Fruit fly (Drosophila melanogaster) whole organism, embryonic: ENCODE data around the gene crol.

ENCODE experiments used
- Ada2b ChIP-seq: fragments of 200-800 bp; sonication (Bioruptor generic); IDR thresholded peaks from 2 replicates; pipeline ENCODE4 v1.3.6; 2022; ENCODE audit warnings: missing biosample characterization, missing genetic modification characterization
- CG10274 ChIP-seq: fragments of 200-800 bp; sonication (Bioruptor generic); optimal IDR thresholded peaks from 3 replicates; lab custom pipeline; 2017; ENCODE audit warnings: missing biosample characterization, mild to moderate bottlenecking, missing genetic modification characterization
- CG10431 ChIP-seq: fragments of 200-800 bp; sonication (Bioruptor generic); optimal IDR thresholded peaks from 3 replicates; lab custom pipeline; 2018; ENCODE audit warnings: missing biosample characterization, mild to moderate bottlenecking, missing genetic modification characterization
- CG1233 ChIP-seq: fragments of 200-800 bp; sonication (Bioruptor generic); optimal IDR thresholded peaks from 4 replicates; lab custom pipeline; 2018; ENCODE audit warnings: missing biosample characterization, mild to moderate bottlenecking, missing genetic modification characterization
- CG12942 ChIP-seq: fragments of 200-800 bp; sonication (Bioruptor generic); optimal IDR thresholded peaks from 3 replicates; lab custom pipeline; 2016; ENCODE audit warnings: missing biosample characterization, missing genetic modification characterization
- CG15011 ChIP-seq: fragments of 200-800 bp; sonication (Bioruptor generic); optimal IDR thresholded peaks from 3 replicates; lab custom pipeline; 2018; ENCODE audit warnings: missing biosample characterization, mild to moderate bottlenecking, missing genetic modification characterization
- CG17361 ChIP-seq: fragments of 200-800 bp; sonication (Bioruptor generic); IDR thresholded peaks from 3 replicates; pipeline ENCODE4 v1.3.6; 2022; ENCODE audit warnings: missing biosample characterization, missing genetic modification characterization
- CG18476 ChIP-seq: fragments of 200-800 bp; sonication (Bioruptor generic); optimal IDR thresholded peaks from 2 replicates; lab custom pipeline; 2016; ENCODE audit warnings: missing biosample characterization, mild to moderate bottlenecking, missing genetic modification characterization
- CG18619 ChIP-seq: fragments of 200-800 bp; sonication (Bioruptor generic); optimal IDR thresholded peaks from 3 replicates; lab custom pipeline; 2017; ENCODE audit warnings: missing biosample characterization, mild to moderate bottlenecking, missing genetic modification characterization
- CG2678 ChIP-seq: fragments of 200-800 bp; sonication (Bioruptor generic); optimal IDR thresholded peaks from 3 replicates; lab custom pipeline; 2019; ENCODE audit warnings: missing biosample characterization, mild to moderate bottlenecking, missing genetic modification characterization, moderate library complexity
- CG31441 ChIP-seq: fragments of 200-800 bp; sonication (Bioruptor generic); IDR thresholded peaks from 2 replicates; pipeline ENCODE4 v1.3.6; 2022; ENCODE audit warnings: missing biosample characterization, missing genetic modification characterization
- CG3838 ChIP-seq: fragments of 200-800 bp; sonication (Bioruptor generic); optimal IDR thresholded peaks from 3 replicates; lab custom pipeline; 2016; ENCODE audit warnings: missing biosample characterization, missing genetic modification characterization
- CG7556 ChIP-seq: fragments of 200-800 bp; sonication (Bioruptor generic); optimal IDR thresholded peaks from 2 replicates; lab custom pipeline; 2017; ENCODE audit warnings: missing biosample characterization, mild to moderate bottlenecking, missing genetic modification characterization
- CG7963 ChIP-seq: fragments of 200-800 bp; sonication (Bioruptor generic); IDR thresholded peaks from 3 replicates; pipeline ENCODE4 v1.3.6; 2022; ENCODE audit warnings: missing biosample characterization, missing genetic modification characterization; ENCODE audit not compliant: partially characterized antibody
- CG8765 ChIP-seq: fragments of 200-800 bp; sonication (Bioruptor generic); IDR thresholded peaks from 2 replicates; pipeline ENCODE4 v1.3.6; 2022; ENCODE audit warnings: missing biosample characterization, missing genetic modification characterization
- CG9215 ChIP-seq: fragments of 200-800 bp; sonication (Bioruptor generic); IDR thresholded peaks from 2 replicates; pipeline ENCODE4 v1.3.6; 2022; ENCODE audit warnings: missing biosample characterization, missing genetic modification characterization
- CG9727 ChIP-seq: fragments of 200-800 bp; sonication (Bioruptor generic); optimal IDR thresholded peaks from 3 replicates; lab custom pipeline; 2017; ENCODE audit warnings: missing biosample characterization, mild to moderate bottlenecking, missing genetic modification characterization
- CTCF ChIP-seq: fragments of 200-800 bp; sonication (Bioruptor generic); optimal IDR thresholded peaks from 2 replicates; lab custom pipeline; 2017; ENCODE audit warnings: missing biosample characterization, mild to moderate bottlenecking, missing genetic modification characterization, moderate library complexity
- CoRest ChIP-seq: fragments of 200-800 bp; sonication (Bioruptor generic); optimal IDR thresholded peaks from 3 replicates; lab custom pipeline; 2018; ENCODE audit warnings: missing biosample characterization, mild to moderate bottlenecking, missing genetic modification characterization, moderate library complexity
- Dfd ChIP-seq, 2 experiments: fragments of >200 bp; optimal IDR thresholded peaks; 2 replicates each; lab custom pipeline; 2017; ENCODE audit warnings: missing biosample characterization in 2 of 2, missing genetic modification characterization in 2 of 2
- Dip2 ChIP-seq: fragments of 200-800 bp; sonication (Bioruptor generic); IDR thresholded peaks from 2 replicates; pipeline ENCODE4 v1.3.6; 2022; ENCODE audit warnings: missing biosample characterization, missing genetic modification characterization
- Doc2 ChIP-seq: fragments of 200-800 bp; sonication (Bioruptor generic); IDR thresholded peaks from 2 replicates; pipeline ENCODE4 v1.3.6; 2022; ENCODE audit warnings: missing biosample characterization, missing genetic modification characterization
- ERR ChIP-seq: fragments of 200-800 bp; sonication (Bioruptor generic); optimal IDR thresholded peaks from 2 replicates; lab custom pipeline; 2016; ENCODE audit warnings: missing biosample characterization, missing genetic modification characterization
- Elba2 ChIP-seq: fragments of 200-800 bp; sonication (Bioruptor generic); optimal IDR thresholded peaks from 3 replicates; lab custom pipeline; 2016; ENCODE audit warnings: missing biosample characterization, missing genetic modification characterization
- Ets65A ChIP-seq: fragments of 200-800 bp; sonication (Bioruptor generic); peaks from one replicate; lab custom pipeline; 2016; ENCODE audit warnings: missing biosample characterization, missing genetic modification characterization
- GATAe ChIP-seq: fragments of 200-800 bp; sonication (Bioruptor generic); conservative IDR thresholded peaks from 2 replicates; pipeline ENCODE4 v1.3.6; 2022; ENCODE audit warnings: missing biosample characterization, missing genetic modification characterization
- Mes4 ChIP-seq: fragments of 200-800 bp; sonication (Bioruptor generic); optimal IDR thresholded peaks from 2 replicates; lab custom pipeline; 2016; ENCODE audit warnings: missing biosample characterization, missing genetic modification characterization
- Nf-YC ChIP-seq: fragments of 200-800 bp; optimal IDR thresholded peaks from 3 replicates; lab custom pipeline; 2019; ENCODE audit warnings: missing biosample characterization, mild to moderate bottlenecking, missing genetic modification characterization, moderate library complexity
- Poxn ChIP-seq: fragments of 200-800 bp; sonication (Bioruptor generic); IDR thresholded peaks from 2 replicates; pipeline ENCODE4 v1.3.6; 2022; ENCODE audit warnings: missing biosample characterization, missing genetic modification characterization
- Sry-β ChIP-seq: fragments of 200-800 bp; sonication (Bioruptor generic); optimal IDR thresholded peaks from 2 replicates; lab custom pipeline; 2018; ENCODE audit warnings: missing biosample characterization, mild to moderate bottlenecking, missing genetic modification characterization, moderate library complexity
- Ssrp ChIP-seq: fragments of 200-800 bp; sonication (Bioruptor generic); optimal IDR thresholded peaks from 2 replicates; lab custom pipeline; 2018; ENCODE audit warnings: missing biosample characterization, mild to moderate bottlenecking, missing genetic modification characterization, moderate library complexity
- Taf1 ChIP-seq: fragments of 200-800 bp; sonication (Bioruptor generic); IDR thresholded peaks from 2 replicates; pipeline ENCODE4 v1.3.6; 2022; ENCODE audit warnings: missing biosample characterization, missing genetic modification characterization
- abd-A ChIP-seq: fragments of 200-800 bp; sonication (Bioruptor generic); optimal IDR thresholded peaks from 3 replicates; lab custom pipeline; 2019; ENCODE audit warnings: missing biosample characterization, mild to moderate bottlenecking, missing genetic modification characterization, moderate library complexity
- al ChIP-seq: fragments of 200-800 bp; sonication (Bioruptor generic); IDR thresholded peaks from 2 replicates; pipeline ENCODE4 v1.3.6; 2022; ENCODE audit warnings: missing biosample characterization, missing genetic modification characterization
- az2 ChIP-seq: fragments of 200-800 bp; sonication (Bioruptor generic); optimal IDR thresholded peaks from 3 replicates; lab custom pipeline; 2016; ENCODE audit warnings: missing biosample characterization, missing genetic modification characterization
- bab2 ChIP-seq: fragments of 200-800 bp; sonication (Bioruptor generic); optimal IDR thresholded peaks from 2 replicates; lab custom pipeline; 2016; ENCODE audit warnings: missing biosample characterization, missing genetic modification characterization
- bowl ChIP-seq: fragments of 200-800 bp; sonication (Bioruptor generic); IDR thresholded peaks from 2 replicates; pipeline ENCODE4 v1.3.6; 2022; ENCODE audit warnings: missing biosample characterization, missing genetic modification characterization
- btn ChIP-seq: fragments of 200-800 bp; sonication (Bioruptor generic); optimal IDR thresholded peaks from 2 replicates; lab custom pipeline; 2016; ENCODE audit warnings: missing biosample characterization, missing genetic modification characterization
- chm ChIP-seq: fragments of 200-800 bp; sonication (Bioruptor generic); IDR thresholded peaks from 2 replicates; pipeline ENCODE4 v1.3.6; 2022; ENCODE audit warnings: missing biosample characterization, missing genetic modification characterization
- dysf ChIP-seq: fragments of 200-800 bp; sonication (Bioruptor generic); IDR thresholded peaks from 3 replicates; pipeline ENCODE4 v1.3.6; 2022; ENCODE audit warnings: missing biosample characterization, missing genetic modification characterization
- gem ChIP-seq: fragments of 200-800 bp; sonication (Bioruptor generic); optimal IDR thresholded peaks from 2 replicates; lab custom pipeline; 2019; ENCODE audit warnings: missing biosample characterization, mild to moderate bottlenecking, missing genetic modification characterization, moderate library complexity
- h ChIP-seq: fragments of >200 bp; optimal IDR thresholded peaks from 2 replicates; lab custom pipeline; 2017
- jing ChIP-seq: fragments of 200-800 bp; sonication (Bioruptor generic); optimal IDR thresholded peaks from 2 replicates; lab custom pipeline; 2018; ENCODE audit warnings: missing biosample characterization, mild to moderate bottlenecking, missing genetic modification characterization
- jumu ChIP-seq: fragments of 200-800 bp; sonication (Bioruptor generic); optimal IDR thresholded peaks from 3 replicates; lab custom pipeline; 2016; ENCODE audit warnings: missing biosample characterization, missing genetic modification characterization
- ken ChIP-seq: fragments of 200-800 bp; sonication (Bioruptor generic); IDR thresholded peaks from 3 replicates; pipeline ENCODE4 v1.3.6; 2022; ENCODE audit warnings: missing biosample characterization, missing genetic modification characterization
- lilli ChIP-seq: fragments of 200-800 bp; sonication (Bioruptor generic); optimal IDR thresholded peaks from 3 replicates; lab custom pipeline; 2016; ENCODE audit warnings: missing biosample characterization, missing genetic modification characterization
- lola ChIP-seq, 3 experiments: fragments of >200 bp in 2 of 3; fragments of 200-800 bp in 1 of 3; sonication (Bioruptor generic) in 1 of 3; optimal IDR thresholded peaks; 2 replicates each; lab custom pipeline; 2017 to 2019; ENCODE audit warnings: missing biosample characterization in 3 of 3, missing genetic modification characterization in 3 of 3, mild to moderate bottlenecking in 1 of 3, moderate library complexity in 1 of 3
- p53 ChIP-seq: fragments of 200-800 bp; sonication (Bioruptor generic); optimal IDR thresholded peaks from 2 replicates; lab custom pipeline; 2016; ENCODE audit warnings: missing biosample characterization, missing genetic modification characterization
- pita ChIP-seq: fragments of 200-800 bp; sonication (Bioruptor generic); optimal IDR thresholded peaks from 2 replicates; lab custom pipeline; 2017; ENCODE audit warnings: missing biosample characterization, mild to moderate bottlenecking, missing genetic modification characterization
- prd ChIP-seq, 3 experiments: fragments of >200 bp in 2 of 3; fragments of 200-800 bp in 1 of 3; sonication (Bioruptor generic) in 1 of 3; optimal IDR thresholded peaks in 2 of 3; IDR thresholded peaks in 1 of 3; 2 replicates in 2 of 3; 3 replicates in 1 of 3; pipeline versions ENCODE4 v1.3.6 to Lab custom; 2017 to 2022; ENCODE audit warnings: missing biosample characterization in 1 of 3, missing genetic modification characterization in 1 of 3
- psq ChIP-seq: fragments of 200-800 bp; sonication (Bioruptor generic); optimal IDR thresholded peaks from 2 replicates; lab custom pipeline; 2017; ENCODE audit warnings: missing biosample characterization, missing genetic modification characterization
- pzg ChIP-seq: fragments of 200-800 bp; sonication (Bioruptor generic); optimal IDR thresholded peaks from 3 replicates; lab custom pipeline; 2018; ENCODE audit warnings: missing biosample characterization, mild to moderate bottlenecking, missing genetic modification characterization, moderate library complexity
- tio ChIP-seq: fragments of 200-800 bp; sonication (Bioruptor generic); optimal IDR thresholded peaks from 2 replicates; lab custom pipeline; 2017; ENCODE audit warnings: missing biosample characterization, missing genetic modification characterization, inconsistent platforms
- twi ChIP-seq: fragments of 200-800 bp; optimal IDR thresholded peaks from 2 replicates; lab custom pipeline; 2019; ENCODE audit warnings: missing biosample characterization, mild to moderate bottlenecking, missing genetic modification characterization, moderate library complexity
- zf30C ChIP-seq: fragments of 200-800 bp; sonication (Bioruptor generic); optimal IDR thresholded peaks from 3 replicates; lab custom pipeline; 2018; ENCODE audit warnings: missing biosample characterization, mild to moderate bottlenecking, missing genetic modification characterization

Gene crol

DNA sequence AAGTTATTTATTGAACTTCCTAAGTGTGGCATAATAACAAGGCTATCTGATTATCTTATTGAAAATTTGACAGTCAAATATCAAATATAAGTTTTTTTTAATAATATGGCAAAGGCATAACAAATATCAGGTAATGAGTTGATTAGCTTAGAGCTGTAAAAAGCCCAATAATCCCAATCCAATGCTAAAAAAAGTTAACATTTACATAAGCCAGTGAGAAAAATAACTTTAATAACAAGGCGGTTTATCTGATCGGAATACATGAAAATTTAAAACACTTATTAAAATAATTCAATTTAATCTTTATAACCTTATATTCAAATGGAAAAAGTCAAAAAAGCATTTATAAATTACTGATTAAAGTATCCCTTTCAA, 924 bp downstream of the crol start:
- peak; percentile 95 for TF ChIP-seq Sry-β (GFP tag; lab: Kevin White, UChicago)
- no peak for TF ChIP-seq GATAe (GFP tag; lab: Robert Waterston, UW)
- TF ChIP-seq CG10274: no peak
- no peak for TF ChIP-seq Nf-YC (tag; lab: Kevin White, UChicago)
- TF ChIP-seq jumu (GFP tag; lab: Kevin White, UChicago): no peak
- no peak for TF ChIP-seq CTCF
- TF ChIP-seq CG1233: no peak
- TF ChIP-seq CG17361 (GFP tag; lab: Robert Waterston, UW): peak; percentile 55
- no peak for TF ChIP-seq CG8765 (GFP tag; lab: Robert Waterston, UW)
- TF ChIP-seq bowl (GFP tag; lab: Robert Waterston, UW): no peak
- peak; percentile 18 for TF ChIP-seq Ssrp
- no peak for TF ChIP-seq az2 (GFP tag; lab: Kevin White, UChicago)
- no peak for TF ChIP-seq Dip2 (GFP tag; lab: Robert Waterston, UW)
- TF ChIP-seq CG18619 (GFP tag; lab: Kevin White, UChicago): peak; percentile 10
- no peak for TF ChIP-seq al
- no peak for TF ChIP-seq chm (GFP tag; lab: Robert Waterston, UW)
- TF ChIP-seq tio (GFP tag; lab: Kevin White, UChicago): no peak
- TF ChIP-seq CG9727 (GFP tag; lab: Kevin White, UChicago): peak; percentile 1
- TF ChIP-seq lilli (GFP tag; lab: Kevin White, UChicago): no peak
- peak; percentile 62 for TF ChIP-seq Ets65A (GFP tag; lab: Kevin White, UChicago)
- TF ChIP-seq Elba2 (GFP tag; lab: Kevin White, UChicago): no peak
- TF ChIP-seq zf30C: no peak
- TF ChIP-seq Taf1 (GFP tag; lab: Robert Waterston, UW): no peak
- TF ChIP-seq jing (GFP tag; lab: Kevin White, UChicago): no peak
- no peak for TF ChIP-seq Mes4 (GFP tag; lab: Kevin White, UChicago)
- peak; percentile 16 for TF ChIP-seq CG2678
- peak; percentile 11; the same call in 1 of the 2 replicates for TF ChIP-seq CG31441 (GFP tag; lab: Robert Waterston, UW)
- TF ChIP-seq pita: no peak
- no peak for TF ChIP-seq CG7556
- peak in 1 of 3 experiments; percentile 32 for TF ChIP-seq lola (GFP tag; optimal IDR thresholded peaks at IDR 0.05; lab: Kevin White, UChicago)
- TF ChIP-seq Doc2 (GFP tag; lab: Robert Waterston, UW): no peak
- no peak for TF ChIP-seq Ada2b (GFP tag; lab: Robert Waterston, UW)
- no peak for TF ChIP-seq twi (tag; lab: Kevin White, UChicago)
- TF ChIP-seq btn (GFP tag; lab: Kevin White, UChicago): no peak
- peak; percentile 40 for TF ChIP-seq gem (tag; lab: Kevin White, UChicago)
- no peak for TF ChIP-seq bab2
- TF ChIP-seq p53 (GFP tag; lab: Kevin White, UChicago): no peak
- TF ChIP-seq CoRest (tag; lab: Kevin White, UChicago): peak; percentile 48
- TF ChIP-seq CG7963 (GFP tag; lab: Robert Waterston, UW): no peak
- no peak for TF ChIP-seq CG12942
- TF ChIP-seq, all 482 proteins: peak for 11

DNA sequence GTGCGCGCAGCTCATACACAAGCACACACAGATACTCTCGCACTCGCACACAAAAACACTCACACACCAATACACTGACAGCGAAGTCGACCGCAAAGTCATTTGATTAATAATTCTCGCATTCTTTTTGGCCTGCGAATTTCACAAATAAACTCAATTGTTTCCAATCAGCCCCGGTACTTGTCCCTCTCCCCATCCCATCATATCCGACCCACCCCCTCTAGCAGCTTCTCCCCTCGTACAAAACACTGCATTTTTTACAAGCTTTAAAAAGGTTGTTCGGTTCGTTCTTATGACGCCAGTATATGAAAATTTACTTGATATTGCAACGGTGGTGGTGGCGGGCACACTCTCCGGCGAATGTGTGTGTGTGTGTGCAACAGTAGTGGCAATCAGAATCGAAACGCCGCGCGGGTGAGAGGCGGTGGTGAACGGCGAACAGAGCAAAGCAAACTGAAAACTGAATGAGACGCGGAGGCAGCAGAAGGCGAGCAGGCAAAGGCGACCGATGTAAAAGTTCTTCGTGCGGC, 1.5 kb downstream of the crol start:
- TF ChIP-seq ken (GFP tag; lab: Robert Waterston, UW): no peak
- TF ChIP-seq CG3838 (GFP tag; lab: Kevin White, UChicago): no peak
- no peak for TF ChIP-seq CG9215 (GFP tag; lab: Robert Waterston, UW)
- TF ChIP-seq CG10431 (GFP tag; lab: Kevin White, UChicago): no peak
- no peak for TF ChIP-seq prd (optimal IDR thresholded peaks at IDR 0.05; lab: Kevin White, UChicago)
- no peak for TF ChIP-seq prd (GFP tag; IDR thresholded peaks at IDR 0.05; lab: Robert Waterston, UW)
- peak; percentile 25 for TF ChIP-seq pzg (GFP tag; lab: Kevin White, UChicago)
- TF ChIP-seq h: no peak
- peak; percentile 95 for TF ChIP-seq abd-A (tag; lab: Kevin White, UChicago)
- no peak for TF ChIP-seq Poxn (GFP tag; lab: Robert Waterston, UW)
- TF ChIP-seq ERR (GFP tag; lab: Kevin White, UChicago): peak; percentile 27
- no peak for TF ChIP-seq dysf (GFP tag; lab: Robert Waterston, UW)
- TF ChIP-seq Dfd (GFP tag; optimal IDR thresholded peaks at IDR 0.05; lab: Kevin White, UChicago): no peak
- TF ChIP-seq psq: peak; percentile 96
- TF ChIP-seq CG18476 (GFP tag; lab: Kevin White, UChicago): no peak
- TF ChIP-seq CG15011 (GFP tag; lab: Kevin White, UChicago): no peak
